Worm (Caenorhabditis elegans) whole organism, mixed stage, embryonic: ENCODE data around the gene pqn-54.

ENCODE experiments used
- M03D4.4 ChIP-seq: sonication (generic microtip); optimal IDR thresholded peaks from 2 replicates; lab custom pipeline; 2017; ENCODE audit warnings: mild to moderate bottlenecking, missing genetic modification characterization, missing compliant biosample characterization
- bed-3 ChIP-seq: fragments of 200-800 bp; sonication (Bioruptor generic); optimal IDR thresholded peaks from 3 replicates; lab custom pipeline; 2018; ENCODE audit warnings: mild to moderate bottlenecking, missing genetic modification characterization, moderate library complexity, missing compliant biosample characterization
- blmp-1 ChIP-seq: fragments of 150-350 bp; optimal IDR thresholded peaks from 2 replicates; lab custom pipeline; 2014; ENCODE audit warnings: missing biosample characterization, missing genetic modification characterization
- ceh-43 ChIP-seq: fragments of 200-800 bp; sonication (Bioruptor generic); optimal IDR thresholded peaks from 2 replicates; lab custom pipeline; 2018; ENCODE audit warnings: mild to moderate bottlenecking, missing genetic modification characterization, moderate library complexity, missing compliant biosample characterization
- ceh-83 ChIP-seq: fragments of 200-800 bp; sonication (Bioruptor generic); optimal IDR thresholded peaks from 2 replicates; lab custom pipeline; 2018; ENCODE audit warnings: mild to moderate bottlenecking, missing genetic modification characterization, missing compliant biosample characterization
- ces-1 ChIP-seq: fragments of 150-350 bp; optimal IDR thresholded peaks from 2 replicates; lab custom pipeline; 2014; ENCODE audit warnings: missing biosample characterization, missing genetic modification reagents, missing genetic modification characterization
- cnd-1 ChIP-seq: fragments of 200-800 bp; sonication (Bioruptor generic); optimal IDR thresholded peaks from 2 replicates; lab custom pipeline; 2018; ENCODE audit warnings: mild to moderate bottlenecking, missing genetic modification characterization, missing compliant biosample characterization
- drap-1 ChIP-seq: fragments of 200-800 bp; sonication (Bioruptor generic); optimal IDR thresholded peaks from 3 replicates; lab custom pipeline; 2018; ENCODE audit warnings: mild to moderate bottlenecking, missing genetic modification characterization, missing compliant biosample characterization
- elt-1 ChIP-seq: sonication (generic microtip); optimal IDR thresholded peaks from 2 replicates; lab custom pipeline; 2017; ENCODE audit warnings: missing genetic modification characterization, mild to moderate bottlenecking, missing compliant biosample characterization, antibody characterized with exemption, moderate library complexity, borderline replicate concordance; ENCODE audit not compliant: insufficient read depth
- elt-3 ChIP-seq: fragments of 150-350 bp; optimal IDR thresholded peaks from 2 replicates; lab custom pipeline; 2014; ENCODE audit warnings: missing biosample characterization, missing genetic modification characterization
- ham-2 ChIP-seq: fragments of 200-800 bp; sonication (Bioruptor generic); optimal IDR thresholded peaks from 2 replicates; lab custom pipeline; 2018; ENCODE audit warnings: mild to moderate bottlenecking, missing genetic modification characterization, missing compliant biosample characterization
- hlh-1 ChIP-seq: fragments of 150-350 bp; optimal IDR thresholded peaks from 2 replicates; lab custom pipeline; 2014; ENCODE audit warnings: missing biosample characterization, missing genetic modification reagents, missing genetic modification characterization
- lin-13 ChIP-seq: fragments of 150-350 bp; optimal IDR thresholded peaks from 2 replicates; lab custom pipeline; 2014; ENCODE audit warnings: missing biosample characterization, missing genetic modification characterization
- lin-32 ChIP-seq: fragments of 200-800 bp; sonication (Bioruptor generic); optimal IDR thresholded peaks from 2 replicates; lab custom pipeline; 2018; ENCODE audit warnings: mild to moderate bottlenecking, missing genetic modification characterization, missing compliant biosample characterization
- lsy-2 ChIP-seq: fragments of 150-350 bp; optimal IDR thresholded peaks from 2 replicates; lab custom pipeline; 2014; ENCODE audit warnings: missing biosample characterization, missing genetic modification characterization
- mab-5 ChIP-seq: fragments of 150-350 bp; optimal IDR thresholded peaks from 2 replicates; lab custom pipeline; 2014; ENCODE audit warnings: missing biosample characterization, missing genetic modification characterization
- mep-1 ChIP-seq: fragments of 150-350 bp; optimal IDR thresholded peaks from 2 replicates; lab custom pipeline; 2017; ENCODE audit warnings: missing biosample characterization, missing genetic modification reagents, missing genetic modification characterization, inconsistent platforms
- mls-2 ChIP-seq: sonication (generic microtip); optimal IDR thresholded peaks from 2 replicates; lab custom pipeline; 2016; ENCODE audit warnings: mild to moderate bottlenecking, missing genetic modification characterization, moderate library complexity, missing compliant biosample characterization
- nhr-12 ChIP-seq: fragments of 150-350 bp; optimal IDR thresholded peaks from 2 replicates; lab custom pipeline; 2014; ENCODE audit warnings: missing biosample characterization, missing genetic modification characterization
- nhr-2 ChIP-seq: fragments of 150-350 bp; optimal IDR thresholded peaks from 2 replicates; lab custom pipeline; 2014; ENCODE audit warnings: missing biosample characterization, missing genetic modification characterization
- nhr-237 ChIP-seq: fragments of 150-350 bp; optimal IDR thresholded peaks from 2 replicates; lab custom pipeline; 2014; ENCODE audit warnings: missing biosample characterization, missing genetic modification characterization
- nhr-76 ChIP-seq: sonication (generic microtip); optimal IDR thresholded peaks from 2 replicates; lab custom pipeline; 2017; ENCODE audit warnings: missing biosample characterization, missing genetic modification characterization
- pha-4 ChIP-seq: fragments of 150-350 bp; optimal IDR thresholded peaks from 2 replicates; lab custom pipeline; 2018; ENCODE audit warnings: missing biosample characterization, missing genetic modification reagents, missing genetic modification characterization
- sem-2 ChIP-seq: fragments of 200-800 bp; sonication (Bioruptor generic); optimal IDR thresholded peaks from 2 replicates; lab custom pipeline; 2018; ENCODE audit warnings: mild to moderate bottlenecking, missing genetic modification characterization, missing compliant biosample characterization
- snpc-4 ChIP-seq: fragments of 150-350 bp; optimal IDR thresholded peaks from 2 replicates; lab custom pipeline; 2014; ENCODE audit warnings: missing biosample characterization, missing genetic modification characterization
- tbx-8 ChIP-seq: fragments of 200-800 bp; sonication (Bioruptor generic); optimal IDR thresholded peaks from 2 replicates; lab custom pipeline; 2018; ENCODE audit warnings: mild to moderate bottlenecking, missing genetic modification characterization, moderate library complexity, missing compliant biosample characterization
- unc-120 ChIP-seq: sonication (generic microtip); optimal IDR thresholded peaks from 2 replicates; lab custom pipeline; 2017; ENCODE audit warnings: missing genetic modification characterization, missing compliant biosample characterization; ENCODE audit not compliant: poor library complexity, severe bottlenecking
- unc-62 ChIP-seq: fragments of 150-350 bp; optimal IDR thresholded peaks from 2 replicates; lab custom pipeline; 2014; ENCODE audit warnings: missing biosample characterization, missing genetic modification reagents, missing genetic modification characterization
- zip-8 ChIP-seq: fragments of 150-350 bp; optimal IDR thresholded peaks from 2 replicates; lab custom pipeline; 2014; ENCODE audit warnings: missing biosample characterization, missing genetic modification characterization
- ztf-11 ChIP-seq: fragments of 150-350 bp; optimal IDR thresholded peaks from 2 replicates; lab custom pipeline; 2014; ENCODE audit warnings: missing biosample characterization, missing genetic modification characterization

pqn-54 gene

ce11 chrV:1494469-1494868, 29.7 kb downstream of the pqn-54 start, which contains the start of gene spig-7:
spig-7 (plus strand) TSS chrV:1494769.
- TF ChIP-seq unc-62 (GFP tag; lab: Kevin White, UChicago) (no peak), lin-32 (GFP tag; lab: Kevin White, UChicago) (no peak), lsy-2 (tag; lab: Kevin White, UChicago) (no peak), tbx-8 (no peak), nhr-237 (tag; lab: Kevin White, UChicago) (no peak), hlh-1 (tag; lab: Kevin White, UChicago) (no peak), ces-1 (no peak), sem-2 (no peak), ham-2 (GFP tag; lab: Kevin White, UChicago) (no peak), bed-3 (no peak), mab-5 (tag; lab: Kevin White, UChicago) (no peak), unc-120 (tag; lab: Kevin White, UChicago) (no peak), nhr-2 (tag; lab: Kevin White, UChicago) (no peak)
- TF ChIP-seq, all 35 proteins: peak for 0

ce11 chrV:1495334-1495733, 30.5 kb downstream of the pqn-54 start, which contains the start of gene C38C3.3:
C38C3.3 (plus strand) TSS chrV:1495634.
- TF ChIP-seq ham-2 (GFP tag; lab: Kevin White, UChicago) (no peak), elt-1 (no peak), nhr-76 (tag; lab: Kevin White, UChicago) (no peak), ceh-43 (GFP tag; lab: Kevin White, UChicago) (no peak), ztf-11 (no peak), nhr-237 (tag; lab: Kevin White, UChicago) (no peak), ceh-83 (GFP tag; lab: Kevin White, UChicago) (no peak), hlh-1 (tag; lab: Kevin White, UChicago) (no peak), mls-2 (no peak), pha-4 (tag; lab: Kevin White, UChicago) (no peak), mep-1 (no peak), tbx-8 (no peak)

ce11 chrV:1495752-1496151, 31.0 kb downstream of the pqn-54 start:
- TF ChIP-seq mep-1 (no peak), unc-62 (GFP tag; lab: Kevin White, UChicago) (no peak), mab-5 (tag; lab: Kevin White, UChicago) (no peak), M03D4.4 (tag; lab: Kevin White, UChicago) (no peak), cnd-1 (no peak), lsy-2 (tag; lab: Kevin White, UChicago) (no peak), elt-3 (tag; lab: Kevin White, UChicago) (no peak), nhr-237 (tag; lab: Kevin White, UChicago) (no peak), lin-13 (tag; lab: Kevin White, UChicago) (no peak), sem-2 (no peak), drap-1 (GFP tag; lab: Kevin White, UChicago) (no peak), tbx-8 (no peak), ztf-11 (no peak)

ce11 chrV:1499140-1499539, 34.4 kb downstream of the pqn-54 start, which contains the start of gene sru-27:
sru-27 (plus strand) TSS chrV:1499440.
- no peak for TF ChIP-seq elt-1
- TF ChIP-seq drap-1 (GFP tag; lab: Kevin White, UChicago) = no peak
- TF ChIP-seq nhr-12 (tag; lab: Kevin White, UChicago) = no peak
- no peak for TF ChIP-seq elt-3 (tag; lab: Kevin White, UChicago)
- no peak for TF ChIP-seq mep-1
- no peak for TF ChIP-seq ztf-11
- no peak for TF ChIP-seq blmp-1 (tag; lab: Kevin White, UChicago)
- TF ChIP-seq lsy-2 (tag; lab: Kevin White, UChicago) = no peak
- TF ChIP-seq nhr-76 (tag; lab: Kevin White, UChicago) = no peak
- TF ChIP-seq ceh-43 (GFP tag; lab: Kevin White, UChicago) = no peak
- no peak for TF ChIP-seq mls-2
- no peak for TF ChIP-seq mab-5 (tag; lab: Kevin White, UChicago)
- TF ChIP-seq bed-3 = no peak
- TF ChIP-seq zip-8 (tag; lab: Kevin White, UChicago) = no peak

- no peak for TF ChIP-seq hlh-1 (tag; lab: Kevin White, UChicago)
- TF ChIP-seq snpc-4 = no peak
These were observed 41.2 kb downstream of the pqn-54 start, which contains the start of gene sru-28 for ce11 chrV:1505995-1506394. sru-28 (plus strand) TSS chrV:1506295.
